Worm (Caenorhabditis elegans): ENCODE measurements around the gene npr-27.

DNA sequence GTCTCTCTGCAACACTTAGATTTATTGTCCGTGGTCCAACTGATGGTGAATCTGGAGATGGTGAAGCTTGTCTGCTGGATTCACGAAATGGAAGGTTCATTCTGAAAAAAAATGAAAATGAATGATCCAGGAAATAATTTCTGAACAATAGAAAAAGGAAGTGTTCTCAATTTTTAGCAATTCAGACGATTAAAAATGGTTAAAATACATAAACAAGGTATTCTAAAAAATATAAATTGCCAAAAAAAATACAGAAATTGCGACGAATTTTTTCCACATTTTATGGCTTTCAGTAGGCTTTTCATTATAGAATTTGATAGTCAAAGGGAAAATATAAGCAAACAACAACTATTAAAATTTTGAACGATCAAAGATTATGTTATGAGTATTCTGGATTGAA lies 42.3 kb upstream of the npr-27 start, which contains the start of gene glb-2:
- TF ChIP-seq odd-2 (tag; optimal IDR thresholded peaks at IDR 0.05) (no peak), nhr-232 (tag; optimal IDR thresholded peaks at IDR 0.05) (no peak), dve-1 (tag; optimal IDR thresholded peaks at IDR 0.05) (no peak), nfya-1 (tag; optimal IDR thresholded peaks at IDR 0.05) (no peak), dmd-4 (tag; optimal IDR thresholded peaks at IDR 0.05; ENCODE audit: borderline replicate concordance) (no peak), hlh-15 (tag; optimal IDR thresholded peaks at IDR 0.05) (no peak), ama-1 (optimal IDR thresholded peaks at IDR 0.05) (no peak)
